Fruit fly (Drosophila melanogaster): Measurements from ENCODE around the gene CG32195.
A peak's percentile ranks its signal among the peaks of the same experiment; 100 is the strongest.

CG32195 gene

dm6 chr3L:18137197-18137596, 24.4 kb downstream of the CG32195 start (continued):
- peak; percentile 50 for TF ChIP-seq CG3919 (GFP tag; optimal IDR thresholded peaks at IDR 0.05)
- TF ChIP-seq CG10631 (GFP tag; optimal IDR thresholded peaks at IDR 0.05) = peak; percentile 4
- no peak for TF ChIP-seq CG9139 (GFP tag; optimal IDR thresholded peaks at IDR 0.05)
- TF ChIP-seq cyc (GFP tag; optimal IDR thresholded peaks at IDR 0.05) = peak; percentile 31
- TF ChIP-seq spab (GFP tag; optimal IDR thresholded peaks at IDR 0.05) = no peak
- peak; percentile 38 for TF ChIP-seq Sox15 (GFP tag; optimal IDR thresholded peaks at IDR 0.05)

- TF ChIP-seq fd59A (GFP tag; optimal IDR thresholded peaks at IDR 0.05) (no peak), CG11902 (GFP tag; optimal IDR thresholded peaks at IDR 0.05) (no peak), ss (GFP tag; optimal IDR thresholded peaks at IDR 0.05) (no peak), CG6854 (GFP tag; optimal IDR thresholded peaks at IDR 0.05) (no peak), achi (GFP tag; optimal IDR thresholded peaks at IDR 0.05) (no peak), lz (GFP tag; optimal IDR thresholded peaks at IDR 0.05) (no peak), svp (GFP tag) (no peak), pdm3 (GFP tag; optimal IDR thresholded peaks at IDR 0.05) (no peak), CG11294 (GFP tag; IDR thresholded peaks at IDR 0.05) (no peak), Hr4 (GFP tag; optimal IDR thresholded peaks at IDR 0.05) (no peak)
These were observed 25.5 kb downstream of the CG32195 start for dm6 chr3L:18138280-18138679.

dm6 chr3L:18139184-18139629, 26.4 kb downstream of the CG32195 start, which contains the start of gene geko:
TSS of gene geko (plus strand) at chr3L:18139402.
- no peak for TF ChIP-seq esn (GFP tag; optimal IDR thresholded peaks at IDR 0.05)
- no peak for TF ChIP-seq Gug (GFP tag; IDR thresholded peaks at IDR 0.05)
- TF ChIP-seq CG6163 (GFP tag; IDR thresholded peaks at IDR 0.05) = peak; percentile 57; the same call in 1 of the 3 replicates
- no peak for TF ChIP-seq net (GFP tag; optimal IDR thresholded peaks at IDR 0.05)
- no peak for TF ChIP-seq CG11762 (GFP tag; optimal IDR thresholded peaks at IDR 0.05; ENCODE audit: insufficient read depth)
- no peak for TF ChIP-seq acj6 (GFP tag; optimal IDR thresholded peaks at IDR 0.05)
- TF ChIP-seq Lpt (GFP tag; optimal IDR thresholded peaks at IDR 0.05) = peak; percentile 40
- peak; percentile 9 to 26 for TF ChIP-seq ss (GFP tag; optimal IDR thresholded peaks at IDR 0.05)
- TF ChIP-seq achi (GFP tag; optimal IDR thresholded peaks at IDR 0.05) = no peak
- no peak for TF ChIP-seq salr (GFP tag; optimal IDR thresholded peaks at IDR 0.05)
- no peak for TF ChIP-seq CG8632 (GFP tag; optimal IDR thresholded peaks at IDR 0.05)
- TF ChIP-seq CG31627 (GFP tag; optimal IDR thresholded peaks at IDR 0.05) = no peak
- peak; percentile 4 for TF ChIP-seq vri (GFP tag; optimal IDR thresholded peaks at IDR 0.05)
- no peak for TF ChIP-seq Ets96B (tag; optimal IDR thresholded peaks at IDR 0.05)
- TF ChIP-seq CG8119 (GFP tag; IDR thresholded peaks at IDR 0.05) = peak; percentile 45; the same call in 1 of the 3 replicates
- TF ChIP-seq eg (GFP tag; IDR thresholded peaks at IDR 0.05) = peak; percentile 63; the same call in 2 of the 3 replicates
- TF ChIP-seq CG6792 (GFP tag; optimal IDR thresholded peaks at IDR 0.05) = no peak
- TF ChIP-seq CG3919 (GFP tag; optimal IDR thresholded peaks at IDR 0.05) = no peak
- TF ChIP-seq CG9139 (GFP tag; optimal IDR thresholded peaks at IDR 0.05) = no peak
- no peak for TF ChIP-seq CG11294 (GFP tag; IDR thresholded peaks at IDR 0.05)
- no peak for TF ChIP-seq topi (GFP tag; optimal IDR thresholded peaks at IDR 0.05)
- no peak for TF ChIP-seq CG10669 (GFP tag; optimal IDR thresholded peaks at IDR 0.05)
- TF ChIP-seq Smox (GFP tag; optimal IDR thresholded peaks at IDR 0.05) = no peak
- no peak for TF ChIP-seq Eip93F (GFP tag; optimal IDR thresholded peaks at IDR 0.05)
- TF ChIP-seq lz (GFP tag; optimal IDR thresholded peaks at IDR 0.05) = no peak
- TF ChIP-seq dsx (GFP tag; optimal IDR thresholded peaks at IDR 0.05; ENCODE audit: poor library complexity, severe bottlenecking) = peak; percentile 4
- peak; percentile 58 for TF ChIP-seq CG15336 (GFP tag; IDR thresholded peaks at IDR 0.05)
- no peak for TF ChIP-seq CG32006 (GFP tag; optimal IDR thresholded peaks at IDR 0.05)
- peak; percentile 46 for TF ChIP-seq Eip78C (GFP tag)
- no peak for TF ChIP-seq CG1621 (tag; optimal IDR thresholded peaks at IDR 0.05)

Data from whole organism, prepupa.